Worm (Caenorhabditis elegans): ENCODE data around the gene vhp-1.
A peak's percentile ranks its signal among the peaks of the same experiment; 100 is the strongest.

The vhp-1 gene

ce11 chrII:5379614-5380077, 56.6 kb downstream of the vhp-1 start, which contains the start of gene pkc-3 (continued):
- TF ChIP-seq ama-1 (optimal IDR thresholded peaks at IDR 0.05) (peak; percentile 70), attf-4 (tag; optimal IDR thresholded peaks at IDR 0.05) (no peak), tra-1 (GFP tag; IDR thresholded peaks at IDR 0.05) (no peak), ctbp-1 (GFP tag; IDR thresholded peaks at IDR 0.05) (no peak), unc-62 (GFP tag; optimal IDR thresholded peaks at IDR 0.05 in 1 of 2) (peak in 1 of 2 experiments; percentile 19), unc-62 (tag; optimal IDR thresholded peaks at IDR 0.05) (no peak), dve-1 (tag; optimal IDR thresholded peaks at IDR 0.05; ENCODE audit: insufficient read depth) (peak; percentile 85), cey-2 (tag; optimal IDR thresholded peaks at IDR 0.05; ENCODE audit: borderline replicate concordance, insufficient read depth) (no peak), saeg-2 (GFP tag; IDR thresholded peaks at IDR 0.05) (no peak), R02D3.7 (tag; optimal IDR thresholded peaks at IDR 0.05) (no peak), ztf-11 (tag; optimal IDR thresholded peaks at IDR 0.05) (no peak), ces-1 (GFP tag; optimal IDR thresholded peaks at IDR 0.05) (no peak), lin-38 (GFP tag; IDR thresholded peaks at IDR 0.05) (peak; percentile 79), lin-13 (GFP tag; optimal IDR thresholded peaks at IDR 0.05) (peak; percentile 54), daf-16 (GFP tag; optimal IDR thresholded peaks at IDR 0.05) (peak in 1 of 2 experiments; percentile 16), daf-16 (tag; optimal IDR thresholded peaks at IDR 0.05) (peak; percentile 72), spr-1 (tag; optimal IDR thresholded peaks at IDR 0.05) (peak; percentile 51), mep-1 (tag; optimal IDR thresholded peaks at IDR 0.05) (peak; percentile 86), D1046.2 (GFP tag; IDR thresholded peaks at IDR 0.05) (no peak), lin-1 (GFP tag; IDR thresholded peaks at IDR 0.05) (0 out of 2 replicates have a peak, but pooled peaks have one; percentile 53), madf-9 (GFP tag; conservative IDR thresholded peaks at IDR 0.05) (peak; percentile 35; the same call in 1 of the 2 replicates), F26F4.8 (GFP tag; conservative IDR thresholded peaks at IDR 0.05) (no peak), lim-7 (GFP tag; IDR thresholded peaks at IDR 0.05) (no peak), nhr-76 (tag; optimal IDR thresholded peaks at IDR 0.05) (no peak), hlh-30 (tag; optimal IDR thresholded peaks at IDR 0.05; ENCODE audit: insufficient read depth) (peak; percentile 83), ztf-7 (tag; optimal IDR thresholded peaks at IDR 0.05) (no peak), duxl-1 (tag; optimal IDR thresholded peaks at IDR 0.05; ENCODE audit: poor library complexity) (peak; percentile 50), zag-1 (tag; optimal IDR thresholded peaks at IDR 0.05) (no peak), nhr-41 (GFP tag; IDR thresholded peaks at IDR 0.05) (peak; percentile 87), nhr-42 (GFP tag; IDR thresholded peaks at IDR 0.05) (peak; percentile 36; the same call in 1 of the 2 replicates), Y105C5A.15 (GFP tag; IDR thresholded peaks at IDR 0.05) (no peak), mes-2 (tag; optimal IDR thresholded peaks at IDR 0.05; ENCODE audit: poor library complexity, severe bottlenecking) (peak; percentile 67), ceh-82 (tag; optimal IDR thresholded peaks at IDR 0.05) (no peak), hlh-11 (tag; optimal IDR thresholded peaks at IDR 0.05) (peak; percentile 93), zip-11 (GFP tag; IDR thresholded peaks at IDR 0.05) (no peak), nhr-102 (tag; optimal IDR thresholded peaks at IDR 0.05) (peak; percentile 59), dmd-6 (GFP tag; IDR thresholded peaks at IDR 0.05) (peak; percentile 52), egl-43 (GFP tag; IDR thresholded peaks at IDR 0.05) (no peak), daf-19 (GFP tag; conservative IDR thresholded peaks at IDR 0.05) (no peak), egl-27 (tag; optimal IDR thresholded peaks at IDR 0.05) (no peak), Y5F2A.4 (GFP tag; optimal IDR thresholded peaks at IDR 0.05) (no peak), T26A8.4 (GFP tag; IDR thresholded peaks at IDR 0.05) (peak; percentile 78), nhr-10 (tag; optimal IDR thresholded peaks at IDR 0.05) (peak; percentile 11), nhr-77 (tag; optimal IDR thresholded peaks at IDR 0.05) (peak; percentile 89), sdz-12 (GFP tag; optimal IDR thresholded peaks at IDR 0.05) (no peak), F49E8.2 (tag; optimal IDR thresholded peaks at IDR 0.05; ENCODE audit: borderline replicate concordance) (no peak), daf-12 (tag; optimal IDR thresholded peaks at IDR 0.05) (no peak), unc-130 (GFP tag; optimal IDR thresholded peaks at IDR 0.05) (peak; percentile 15), T20F7.1 (GFP tag; optimal IDR thresholded peaks at IDR 0.05) (peak; percentile 76), dmd-8 (GFP tag; IDR thresholded peaks at IDR 0.05) (0 out of 2 replicates have a peak, but pooled peaks have one; percentile 52), set-16 (GFP tag; IDR thresholded peaks at IDR 0.05) (no peak), jun-1 (tag; optimal IDR thresholded peaks at IDR 0.05) (peak; percentile 40)
